Fruit fly (Drosophila melanogaster): Measurements from ENCODE around the gene CG17593.

The CG17593 gene

DNA sequence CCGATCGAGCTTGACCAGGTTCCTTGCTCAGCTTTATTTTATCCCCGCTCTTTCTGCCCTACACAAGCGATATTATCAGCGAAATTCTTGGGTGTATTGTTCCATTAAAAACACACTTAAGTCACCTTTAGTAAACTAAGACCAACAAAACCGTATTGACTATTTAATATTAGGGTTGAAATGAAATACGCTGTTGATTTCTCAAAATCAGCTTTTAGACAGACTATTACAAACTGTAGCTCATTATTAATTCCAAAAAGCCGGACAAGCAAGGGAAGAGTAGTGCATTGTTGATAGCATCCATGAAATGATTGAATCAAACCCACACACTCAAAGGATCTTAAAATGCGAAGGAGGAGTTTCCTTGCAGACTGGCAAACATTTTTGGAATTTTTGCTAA lies 43.6 kb downstream of the CG17593 start:
- TF ChIP-seq usp (GFP tag; optimal IDR thresholded peaks at IDR 0.05) (no peak), psq (optimal IDR thresholded peaks at IDR 0.05) (no peak), EcR (GFP tag; optimal IDR thresholded peaks at IDR 0.05) (no peak), pan (optimal IDR thresholded peaks at IDR 0.05) (no peak), Dll (optimal IDR thresholded peaks at IDR 0.05) (no peak), CG8478 (optimal IDR thresholded peaks at IDR 0.05) (no peak)

- no peak for TF ChIP-seq psq (optimal IDR thresholded peaks at IDR 0.05)
Measured at dm6 chr2L:3559647-3560046, 45.0 kb downstream of the CG17593 start.

- TF ChIP-seq usp (GFP tag; optimal IDR thresholded peaks at IDR 0.05) (no peak), CG8478 (optimal IDR thresholded peaks at IDR 0.05) (no peak), pan (optimal IDR thresholded peaks at IDR 0.05) (no peak), EcR (GFP tag; optimal IDR thresholded peaks at IDR 0.05) (no peak), psq (optimal IDR thresholded peaks at IDR 0.05) (no peak), Dll (optimal IDR thresholded peaks at IDR 0.05) (no peak)
Measured at dm6 chr2L:3562435-3562834, 47.8 kb downstream of the CG17593 start.

dm6 chr2L:3564556-3564955 lies 49.9 kb downstream of the CG17593 start:
- TF ChIP-seq CG8478 (optimal IDR thresholded peaks at IDR 0.05) (no peak), EcR (GFP tag; optimal IDR thresholded peaks at IDR 0.05) (no peak), Dll (optimal IDR thresholded peaks at IDR 0.05) (no peak)

dm6 chr2L:3566532-3566931 lies 51.9 kb downstream of the CG17593 start:
- no peak for TF ChIP-seq EcR (GFP tag; optimal IDR thresholded peaks at IDR 0.05)
